Fruit fly (Drosophila melanogaster) whole organism, embryonic: Measurements from ENCODE around the gene CG43051.

Experiments used
- Bteb2 ChIP-seq: fragments of 200-800 bp; sonication (Bioruptor generic); optimal IDR thresholded peaks from 2 replicates; lab custom pipeline; 2016; ENCODE audit warnings: missing biosample characterization, missing genetic modification characterization
- CG11085 ChIP-seq: fragments of 200-800 bp; sonication (Bioruptor generic); IDR thresholded peaks from 2 replicates; pipeline ENCODE4 v1.3.6; 2022; ENCODE audit warnings: missing biosample characterization, missing genetic modification characterization
- CG11247 ChIP-seq: fragments of 200-800 bp; sonication (Bioruptor generic); IDR thresholded peaks from 2 replicates; pipeline ENCODE4 v1.3.6; 2022; ENCODE audit warnings: missing biosample characterization, missing genetic modification characterization
- CG11560 ChIP-seq: fragments of 200-800 bp; sonication (Bioruptor generic); IDR thresholded peaks from 3 replicates; pipeline ENCODE4 v1.3.6; 2022; ENCODE audit warnings: missing biosample characterization, missing genetic modification characterization
- CG12219 ChIP-seq: fragments of 200-800 bp; sonication (Bioruptor generic); optimal IDR thresholded peaks from 3 replicates; lab custom pipeline; 2018; ENCODE audit warnings: missing biosample characterization, mild to moderate bottlenecking, missing genetic modification characterization
- CG14710 ChIP-seq: fragments of 200-800 bp; sonication (Bioruptor generic); optimal IDR thresholded peaks from 3 replicates; lab custom pipeline; 2019; ENCODE audit warnings: missing biosample characterization, mild to moderate bottlenecking, missing genetic modification characterization, moderate library complexity
- CG15514 ChIP-seq: fragments of 200-800 bp; sonication (Bioruptor generic); optimal IDR thresholded peaks from 3 replicates; lab custom pipeline; 2017; ENCODE audit warnings: missing biosample characterization, missing genetic modification characterization, mild to moderate bottlenecking, moderate library complexity, missing genetic modification reagents
- CG16863 ChIP-seq: fragments of 200-800 bp; sonication (Bioruptor generic); optimal IDR thresholded peaks from 3 replicates; lab custom pipeline; 2016; ENCODE audit warnings: missing biosample characterization, missing genetic modification characterization
- CG17186 ChIP-seq: fragments of 200-800 bp; sonication (Bioruptor generic); optimal IDR thresholded peaks from 3 replicates; lab custom pipeline; 2017; ENCODE audit warnings: missing biosample characterization, missing genetic modification reagents, missing genetic modification characterization
- CG1792 ChIP-seq: fragments of 200-800 bp; sonication (Bioruptor generic); optimal IDR thresholded peaks from 2 replicates; lab custom pipeline; 2016; ENCODE audit warnings: missing biosample characterization, missing genetic modification characterization
- CG18619 ChIP-seq: fragments of 200-800 bp; sonication (Bioruptor generic); optimal IDR thresholded peaks from 3 replicates; lab custom pipeline; 2017; ENCODE audit warnings: missing biosample characterization, mild to moderate bottlenecking, missing genetic modification characterization
- CG2120 ChIP-seq: fragments of 200-800 bp; sonication (Bioruptor generic); optimal IDR thresholded peaks from 3 replicates; lab custom pipeline; 2016; ENCODE audit warnings: missing biosample characterization, missing genetic modification characterization
- CG2202 ChIP-seq: fragments of 200-800 bp; sonication (Bioruptor generic); optimal IDR thresholded peaks from 2 replicates; lab custom pipeline; 2018; ENCODE audit warnings: missing biosample characterization, mild to moderate bottlenecking, missing genetic modification characterization
- CG6791 ChIP-seq: fragments of 200-800 bp; sonication (Bioruptor generic); IDR thresholded peaks from 3 replicates; pipeline ENCODE4 v1.3.6; 2022; ENCODE audit warnings: missing biosample characterization, missing genetic modification characterization; ENCODE audit not compliant: partially characterized antibody
- CG7745 ChIP-seq: fragments of 200-800 bp; sonication (Bioruptor generic); optimal IDR thresholded peaks from 2 replicates; lab custom pipeline; 2018; ENCODE audit warnings: missing biosample characterization, mild to moderate bottlenecking, missing genetic modification characterization, moderate library complexity
- CG8478 ChIP-seq: fragments of >200 bp; optimal IDR thresholded peaks from 2 replicates; lab custom pipeline; 2018
- Dip2 ChIP-seq: fragments of 200-800 bp; sonication (Bioruptor generic); IDR thresholded peaks from 2 replicates; pipeline ENCODE4 v1.3.6; 2022; ENCODE audit warnings: missing biosample characterization, missing genetic modification characterization
- Dip3 ChIP-seq: fragments of 200-800 bp; sonication (Bioruptor generic); optimal IDR thresholded peaks from 3 replicates; lab custom pipeline; 2016; ENCODE audit warnings: missing biosample characterization, missing genetic modification characterization
- H15 ChIP-seq: fragments of 200-800 bp; sonication (Bioruptor generic); IDR thresholded peaks from 3 replicates; pipeline ENCODE4 v1.3.6; 2022; ENCODE audit warnings: missing biosample characterization, missing genetic modification characterization
- Hsf ChIP-seq: fragments of 200-800 bp; sonication (Bioruptor generic); optimal IDR thresholded peaks from 3 replicates; lab custom pipeline; 2016; ENCODE audit warnings: missing biosample characterization, missing genetic modification characterization
- Lpt ChIP-seq: fragments of >200 bp; optimal IDR thresholded peaks from 2 replicates; lab custom pipeline; 2018; ENCODE audit warnings: missing biosample characterization, missing genetic modification characterization
- MBD-R2 ChIP-seq: fragments of 200-800 bp; sonication (Bioruptor generic); IDR thresholded peaks from 2 replicates; pipeline ENCODE4 v1.3.6; 2022; ENCODE audit warnings: missing biosample characterization, missing genetic modification characterization
- Med ChIP-seq: fragments of 200-800 bp; sonication (Bioruptor generic); peaks from one replicate; lab custom pipeline; 2016; ENCODE audit warnings: missing biosample characterization, missing genetic modification characterization, mild to moderate bottlenecking, inconsistent platforms, moderate library complexity
- Nf-YB ChIP-seq: fragments of 200-800 bp; sonication (Bioruptor generic); optimal IDR thresholded peaks from 3 replicates; lab custom pipeline; 2019; ENCODE audit warnings: missing biosample characterization, mild to moderate bottlenecking, missing genetic modification characterization, moderate library complexity
- Nf-YC ChIP-seq: fragments of 200-800 bp; optimal IDR thresholded peaks from 3 replicates; lab custom pipeline; 2019; ENCODE audit warnings: missing biosample characterization, mild to moderate bottlenecking, missing genetic modification characterization, moderate library complexity
- Side ChIP-seq: fragments of 200-800 bp; sonication (Bioruptor generic); optimal IDR thresholded peaks from 2 replicates; lab custom pipeline; 2016; ENCODE audit warnings: missing biosample characterization, missing genetic modification characterization
- Sox100B ChIP-seq: fragments of 200-800 bp; sonication (Bioruptor generic); optimal IDR thresholded peaks from 3 replicates; lab custom pipeline; 2018; ENCODE audit warnings: missing biosample characterization, mild to moderate bottlenecking, missing genetic modification characterization
- Sox102F ChIP-seq: fragments of 200-800 bp; sonication (Bioruptor generic); optimal IDR thresholded peaks from 2 replicates; lab custom pipeline; 2018; ENCODE audit warnings: missing biosample characterization, mild to moderate bottlenecking, missing genetic modification characterization, moderate library complexity
- Taf1 ChIP-seq: fragments of 200-800 bp; sonication (Bioruptor generic); IDR thresholded peaks from 2 replicates; pipeline ENCODE4 v1.3.6; 2022; ENCODE audit warnings: missing biosample characterization, missing genetic modification characterization
- al ChIP-seq: fragments of 200-800 bp; sonication (Bioruptor generic); IDR thresholded peaks from 2 replicates; pipeline ENCODE4 v1.3.6; 2022; ENCODE audit warnings: missing biosample characterization, missing genetic modification characterization
- amos ChIP-seq: fragments of 200-800 bp; sonication (Bioruptor generic); IDR thresholded peaks from 2 replicates; pipeline ENCODE4 v1.3.6; 2022; ENCODE audit warnings: missing biosample characterization, missing genetic modification characterization; ENCODE audit not compliant: partially characterized antibody
- aop ChIP-seq: fragments of 200-800 bp; sonication (Bioruptor generic); IDR thresholded peaks from 2 replicates; pipeline ENCODE4 v1.3.6; 2022; ENCODE audit warnings: missing biosample characterization, missing genetic modification characterization
- bigmax ChIP-seq: fragments of 200-800 bp; sonication (Bioruptor generic); optimal IDR thresholded peaks from 2 replicates; lab custom pipeline; 2018; ENCODE audit warnings: missing biosample characterization, mild to moderate bottlenecking, missing genetic modification characterization
- cg ChIP-seq: fragments of 200-800 bp; sonication (Bioruptor generic); optimal IDR thresholded peaks from 3 replicates; lab custom pipeline; 2019; ENCODE audit warnings: missing biosample characterization, mild to moderate bottlenecking, missing genetic modification characterization, moderate library complexity
- da ChIP-seq: fragments of 200-800 bp; sonication (Bioruptor generic); optimal IDR thresholded peaks from 2 replicates; lab custom pipeline; 2016; ENCODE audit warnings: missing biosample characterization, missing genetic modification characterization
- dmrt99B ChIP-seq: fragments of 200-800 bp; sonication (Bioruptor generic); optimal IDR thresholded peaks from 2 replicates; lab custom pipeline; 2018; ENCODE audit warnings: missing biosample characterization, mild to moderate bottlenecking, missing genetic modification characterization, moderate library complexity
- dpn ChIP-seq, 2 experiments: fragments of 200-800 bp; sonication (Bioruptor generic); optimal IDR thresholded peaks; 3 replicates each; lab custom pipeline; 2016; ENCODE audit warnings: missing biosample characterization in 2 of 2, missing genetic modification characterization in 2 of 2
- emc ChIP-seq: fragments of 200-800 bp; sonication (Bioruptor generic); optimal IDR thresholded peaks from 2 replicates; lab custom pipeline; 2016; ENCODE audit warnings: missing biosample characterization, missing genetic modification characterization
- en ChIP-seq: fragments of 200-800 bp; sonication (Bioruptor generic); optimal IDR thresholded peaks from 2 replicates; lab custom pipeline; 2016; ENCODE audit warnings: missing biosample characterization, missing genetic modification characterization
- gcm ChIP-seq: fragments of 200-800 bp; sonication (Bioruptor generic); optimal IDR thresholded peaks from 2 replicates; lab custom pipeline; 2019; ENCODE audit warnings: missing biosample characterization, mild to moderate bottlenecking, missing genetic modification characterization, moderate library complexity
- gt ChIP-seq: fragments of 200-800 bp; sonication (Bioruptor generic); IDR thresholded peaks from 2 replicates; pipeline ENCODE4 v1.3.6; 2022; ENCODE audit warnings: missing biosample characterization, missing genetic modification characterization
- h ChIP-seq: fragments of >200 bp; optimal IDR thresholded peaks from 2 replicates; lab custom pipeline; 2017
- hb ChIP-seq: fragments of 200-800 bp; sonication (Bioruptor generic); IDR thresholded peaks from 3 replicates; pipeline ENCODE4 v1.3.6; 2022; ENCODE audit warnings: missing biosample characterization, missing genetic modification characterization; ENCODE audit not compliant: partially characterized antibody
- ken ChIP-seq: fragments of 200-800 bp; sonication (Bioruptor generic); IDR thresholded peaks from 3 replicates; pipeline ENCODE4 v1.3.6; 2022; ENCODE audit warnings: missing biosample characterization, missing genetic modification characterization
- lmd ChIP-seq: fragments of 200-800 bp; sonication (Bioruptor generic); IDR thresholded peaks from 2 replicates; pipeline ENCODE4 v1.3.6; 2022; ENCODE audit warnings: missing biosample characterization, missing genetic modification characterization
- otp ChIP-seq: fragments of 200-800 bp; sonication (Bioruptor generic); IDR thresholded peaks from 3 replicates; pipeline ENCODE4, ENCODE4 v1.3.6; 2022; ENCODE audit warnings: missing biosample characterization, missing genetic modification characterization
- p53 ChIP-seq: fragments of 200-800 bp; sonication (Bioruptor generic); optimal IDR thresholded peaks from 2 replicates; lab custom pipeline; 2016; ENCODE audit warnings: missing biosample characterization, missing genetic modification characterization
- pnt ChIP-seq: fragments of 200-800 bp; sonication (Bioruptor generic); optimal IDR thresholded peaks from 3 replicates; lab custom pipeline; 2016; ENCODE audit warnings: missing biosample characterization, missing genetic modification characterization
- sens-2 ChIP-seq: fragments of 200-800 bp; sonication (Bioruptor generic); IDR thresholded peaks from 2 replicates; pipeline ENCODE4 v1.3.6; 2022; ENCODE audit warnings: missing biosample characterization, missing genetic modification characterization
- sisA ChIP-seq: fragments of 200-800 bp; sonication (Bioruptor generic); IDR thresholded peaks from 2 replicates; pipeline ENCODE4 v1.3.6; 2022; ENCODE audit warnings: missing biosample characterization, missing genetic modification characterization
- so ChIP-seq: fragments of 200-800 bp; sonication (Bioruptor generic); IDR thresholded peaks from 3 replicates; pipeline ENCODE4 v1.3.6; 2022; ENCODE audit warnings: missing biosample characterization, missing genetic modification characterization
- sug ChIP-seq: fragments of 200-800 bp; optimal IDR thresholded peaks from 2 replicates; lab custom pipeline; 2019; ENCODE audit warnings: missing biosample characterization, mild to moderate bottlenecking, missing genetic modification characterization, moderate library complexity

Gene CG43051

DNA sequence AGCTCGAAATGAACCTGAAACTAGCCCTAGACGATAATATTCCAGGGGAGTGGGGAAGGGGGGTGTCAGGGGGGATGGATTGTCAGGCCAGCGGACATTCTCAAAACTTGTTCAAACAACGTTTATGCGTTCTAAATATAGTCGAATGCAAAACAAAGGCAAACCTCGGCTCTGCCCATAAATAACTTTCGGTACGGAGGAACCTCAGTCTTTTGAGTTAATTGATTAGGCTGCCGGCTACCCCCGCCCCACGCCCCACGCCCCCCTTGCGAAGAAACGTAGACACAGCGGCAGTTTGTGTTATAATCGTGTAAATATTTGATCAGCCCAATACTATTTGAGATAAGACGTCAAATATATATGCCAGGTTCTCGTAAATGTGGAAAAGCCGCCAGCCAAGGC, 27.9 kb downstream of the CG43051 start (continued):
- no peak for TF ChIP-seq hb
- no peak for TF ChIP-seq da
- TF ChIP-seq so: peak; percentile 60; the same call in 2 of the 3 replicates
- no peak for TF ChIP-seq emc (GFP tag; lab: Kevin White, UChicago)
- TF ChIP-seq lmd (GFP tag; lab: Robert Waterston, UW): peak; percentile 24; the same call in 1 of the 2 replicates
- no peak for TF ChIP-seq CG6791 (GFP tag; lab: Robert Waterston, UW)
- peak; percentile 20 for TF ChIP-seq Nf-YB (GFP tag; lab: Kevin White, UChicago)
- no peak for TF ChIP-seq en (GFP tag; lab: Kevin White, UChicago)
- no peak for TF ChIP-seq Dip2 (GFP tag; lab: Robert Waterston, UW)
- TF ChIP-seq CG14710 (tag; lab: Kevin White, UChicago): peak; percentile 54
- peak; percentile 72 for TF ChIP-seq CG15514 (GFP tag; lab: Kevin White, UChicago)
- no peak for TF ChIP-seq amos (GFP tag; lab: Robert Waterston, UW)
- TF ChIP-seq CG2120 (GFP tag; lab: Kevin White, UChicago): peak; percentile 74
- TF ChIP-seq CG12219 (GFP tag; lab: Kevin White, UChicago): peak; percentile 64
- no peak for TF ChIP-seq CG1792 (GFP tag; lab: Kevin White, UChicago)
- no peak for TF ChIP-seq aop (GFP tag; lab: Robert Waterston, UW)
- no peak for TF ChIP-seq CG8478
- peak; percentile 23 for TF ChIP-seq Hsf
- TF ChIP-seq Lpt (GFP tag; lab: Kevin White, UChicago): no peak
- peak; percentile 45 for TF ChIP-seq CG7745 (tag; lab: Kevin White, UChicago)
- TF ChIP-seq sug (tag; lab: Kevin White, UChicago): peak; percentile 92
- peak; percentile 80 for TF ChIP-seq otp (GFP tag; lab: Robert Waterston, UW)
- peak; percentile 57 for TF ChIP-seq Med (GFP tag; lab: Kevin White, UChicago)
- no peak for TF ChIP-seq ken (GFP tag; lab: Robert Waterston, UW)
- no peak for TF ChIP-seq CG17186 (GFP tag; lab: Kevin White, UChicago)
- TF ChIP-seq Bteb2: peak; percentile 12
- peak; percentile 19 for TF ChIP-seq gcm
- TF ChIP-seq H15 (GFP tag; lab: Robert Waterston, UW): peak; percentile 20; the same call in 1 of the 3 replicates
- TF ChIP-seq sens-2 (GFP tag; lab: Robert Waterston, UW): peak; percentile 56
- no peak for TF ChIP-seq Taf1
- peak; percentile 52 for TF ChIP-seq CG18619
- TF ChIP-seq bigmax (GFP tag; lab: Kevin White, UChicago): peak; percentile 73
- peak; percentile 35; the same call in 1 of the 2 replicates for TF ChIP-seq CG11247 (GFP tag; lab: Robert Waterston, UW)
- TF ChIP-seq cg: no peak
- peak; percentile 7 for TF ChIP-seq Sox102F (GFP tag; lab: Kevin White, UChicago)
- TF ChIP-seq gt (GFP tag; lab: Robert Waterston, UW): no peak
- no peak for TF ChIP-seq pnt (GFP tag; lab: Kevin White, UChicago)
- TF ChIP-seq MBD-R2 (GFP tag; lab: Robert Waterston, UW): peak; percentile 38; the same call in 1 of the 2 replicates
- TF ChIP-seq Side (GFP tag; lab: Kevin White, UChicago): no peak
- TF ChIP-seq Dip3 (GFP tag; lab: Kevin White, UChicago): no peak
- no peak for TF ChIP-seq sisA (GFP tag; lab: Robert Waterston, UW)
- no peak for TF ChIP-seq dpn (GFP tag; optimal IDR thresholded peaks at IDR 0.05; lab: Kevin White, UChicago)
- TF ChIP-seq CG16863: no peak
- no peak for TF ChIP-seq h (lab: Kevin White, UChicago)
- TF ChIP-seq CG2202 (tag; lab: Kevin White, UChicago): peak; percentile 65
- peak; percentile 72 for TF ChIP-seq Sox100B
- TF ChIP-seq CG11085 (GFP tag; lab: Robert Waterston, UW): 0 out of 2 replicates have a peak, but pooled peaks have one; percentile 45
- TF ChIP-seq CG11560 (tag; lab: Robert Waterston, UW): no peak
- TF ChIP-seq dmrt99B (tag; lab: Kevin White, UChicago): peak; percentile 38
- no peak for TF ChIP-seq p53
- no peak; the same call in 1 of the 2 replicates for TF ChIP-seq al (GFP tag; lab: Robert Waterston, UW)
- TF ChIP-seq Nf-YC (tag; lab: Kevin White, UChicago): peak; percentile 40
